Worm (Caenorhabditis elegans) whole organism, mixed stage, embryonic: ENCODE data around the gene bus-1.

ENCODE experiments used
- M03D4.4 ChIP-seq: sonication (generic microtip); optimal IDR thresholded peaks from 2 replicates; lab custom pipeline; 2017; ENCODE audit warnings: mild to moderate bottlenecking, missing genetic modification characterization, missing compliant biosample characterization
- bed-3 ChIP-seq: fragments of 200-800 bp; sonication (Bioruptor generic); optimal IDR thresholded peaks from 3 replicates; lab custom pipeline; 2018; ENCODE audit warnings: mild to moderate bottlenecking, missing genetic modification characterization, moderate library complexity, missing compliant biosample characterization
- blmp-1 ChIP-seq: fragments of 150-350 bp; optimal IDR thresholded peaks from 2 replicates; lab custom pipeline; 2014; ENCODE audit warnings: missing biosample characterization, missing genetic modification characterization
- ceh-43 ChIP-seq: fragments of 200-800 bp; sonication (Bioruptor generic); optimal IDR thresholded peaks from 2 replicates; lab custom pipeline; 2018; ENCODE audit warnings: mild to moderate bottlenecking, missing genetic modification characterization, moderate library complexity, missing compliant biosample characterization
- ceh-83 ChIP-seq: fragments of 200-800 bp; sonication (Bioruptor generic); optimal IDR thresholded peaks from 2 replicates; lab custom pipeline; 2018; ENCODE audit warnings: mild to moderate bottlenecking, missing genetic modification characterization, missing compliant biosample characterization
- cnd-1 ChIP-seq: fragments of 200-800 bp; sonication (Bioruptor generic); optimal IDR thresholded peaks from 2 replicates; lab custom pipeline; 2018; ENCODE audit warnings: mild to moderate bottlenecking, missing genetic modification characterization, missing compliant biosample characterization
- drap-1 ChIP-seq: fragments of 200-800 bp; sonication (Bioruptor generic); optimal IDR thresholded peaks from 3 replicates; lab custom pipeline; 2018; ENCODE audit warnings: mild to moderate bottlenecking, missing genetic modification characterization, missing compliant biosample characterization
- elt-1 ChIP-seq: sonication (generic microtip); optimal IDR thresholded peaks from 2 replicates; lab custom pipeline; 2017; ENCODE audit warnings: missing genetic modification characterization, mild to moderate bottlenecking, missing compliant biosample characterization, antibody characterized with exemption, moderate library complexity, borderline replicate concordance; ENCODE audit not compliant: insufficient read depth
- elt-3 ChIP-seq: fragments of 150-350 bp; optimal IDR thresholded peaks from 2 replicates; lab custom pipeline; 2014; ENCODE audit warnings: missing biosample characterization, missing genetic modification characterization
- flh-1 ChIP-seq: fragments of 200-800 bp; sonication (Bioruptor generic); optimal IDR thresholded peaks from 2 replicates; lab custom pipeline; 2018; ENCODE audit warnings: mild to moderate bottlenecking, missing genetic modification characterization, moderate library complexity, missing compliant biosample characterization
- ham-2 ChIP-seq: fragments of 200-800 bp; sonication (Bioruptor generic); optimal IDR thresholded peaks from 2 replicates; lab custom pipeline; 2018; ENCODE audit warnings: mild to moderate bottlenecking, missing genetic modification characterization, missing compliant biosample characterization
- hlh-1 ChIP-seq: fragments of 150-350 bp; optimal IDR thresholded peaks from 2 replicates; lab custom pipeline; 2014; ENCODE audit warnings: missing biosample characterization, missing genetic modification reagents, missing genetic modification characterization
- lin-13 ChIP-seq: fragments of 150-350 bp; optimal IDR thresholded peaks from 2 replicates; lab custom pipeline; 2014; ENCODE audit warnings: missing biosample characterization, missing genetic modification characterization
- lin-32 ChIP-seq: fragments of 200-800 bp; sonication (Bioruptor generic); optimal IDR thresholded peaks from 2 replicates; lab custom pipeline; 2018; ENCODE audit warnings: mild to moderate bottlenecking, missing genetic modification characterization, missing compliant biosample characterization
- lsy-2 ChIP-seq: fragments of 150-350 bp; optimal IDR thresholded peaks from 2 replicates; lab custom pipeline; 2014; ENCODE audit warnings: missing biosample characterization, missing genetic modification characterization
- mab-5 ChIP-seq: fragments of 150-350 bp; optimal IDR thresholded peaks from 2 replicates; lab custom pipeline; 2014; ENCODE audit warnings: missing biosample characterization, missing genetic modification characterization
- mep-1 ChIP-seq: fragments of 150-350 bp; optimal IDR thresholded peaks from 2 replicates; lab custom pipeline; 2017; ENCODE audit warnings: missing biosample characterization, missing genetic modification reagents, missing genetic modification characterization, inconsistent platforms
- mls-2 ChIP-seq: sonication (generic microtip); optimal IDR thresholded peaks from 2 replicates; lab custom pipeline; 2016; ENCODE audit warnings: mild to moderate bottlenecking, missing genetic modification characterization, moderate library complexity, missing compliant biosample characterization
- nhr-12 ChIP-seq: fragments of 150-350 bp; optimal IDR thresholded peaks from 2 replicates; lab custom pipeline; 2014; ENCODE audit warnings: missing biosample characterization, missing genetic modification characterization
- nhr-2 ChIP-seq: fragments of 150-350 bp; optimal IDR thresholded peaks from 2 replicates; lab custom pipeline; 2014; ENCODE audit warnings: missing biosample characterization, missing genetic modification characterization
- nhr-237 ChIP-seq: fragments of 150-350 bp; optimal IDR thresholded peaks from 2 replicates; lab custom pipeline; 2014; ENCODE audit warnings: missing biosample characterization, missing genetic modification characterization
- nhr-28 ChIP-seq: fragments of 150-350 bp; optimal IDR thresholded peaks from 2 replicates; lab custom pipeline; 2014; ENCODE audit warnings: missing biosample characterization, missing genetic modification characterization
- pha-4 ChIP-seq: fragments of 150-350 bp; optimal IDR thresholded peaks from 2 replicates; lab custom pipeline; 2018; ENCODE audit warnings: missing biosample characterization, missing genetic modification reagents, missing genetic modification characterization
- snpc-4 ChIP-seq: fragments of 150-350 bp; optimal IDR thresholded peaks from 2 replicates; lab custom pipeline; 2014; ENCODE audit warnings: missing biosample characterization, missing genetic modification characterization
- sptf-1 ChIP-seq: sonication (generic microtip); optimal IDR thresholded peaks from 2 replicates; lab custom pipeline; 2017; ENCODE audit warnings: mild to moderate bottlenecking, missing genetic modification characterization, moderate library complexity, missing compliant biosample characterization
- tbx-8 ChIP-seq: fragments of 200-800 bp; sonication (Bioruptor generic); optimal IDR thresholded peaks from 2 replicates; lab custom pipeline; 2018; ENCODE audit warnings: mild to moderate bottlenecking, missing genetic modification characterization, moderate library complexity, missing compliant biosample characterization
- unc-120 ChIP-seq: sonication (generic microtip); optimal IDR thresholded peaks from 2 replicates; lab custom pipeline; 2017; ENCODE audit warnings: missing genetic modification characterization, missing compliant biosample characterization; ENCODE audit not compliant: poor library complexity, severe bottlenecking
- unc-39 ChIP-seq: fragments of 150-350 bp; optimal IDR thresholded peaks from 2 replicates; lab custom pipeline; 2014; ENCODE audit warnings: missing biosample characterization, missing genetic modification characterization
- unc-62 ChIP-seq: fragments of 150-350 bp; optimal IDR thresholded peaks from 2 replicates; lab custom pipeline; 2014; ENCODE audit warnings: missing biosample characterization, missing genetic modification reagents, missing genetic modification characterization
- ztf-11 ChIP-seq: fragments of 150-350 bp; optimal IDR thresholded peaks from 2 replicates; lab custom pipeline; 2014; ENCODE audit warnings: missing biosample characterization, missing genetic modification characterization

The bus-1 gene

DNA sequence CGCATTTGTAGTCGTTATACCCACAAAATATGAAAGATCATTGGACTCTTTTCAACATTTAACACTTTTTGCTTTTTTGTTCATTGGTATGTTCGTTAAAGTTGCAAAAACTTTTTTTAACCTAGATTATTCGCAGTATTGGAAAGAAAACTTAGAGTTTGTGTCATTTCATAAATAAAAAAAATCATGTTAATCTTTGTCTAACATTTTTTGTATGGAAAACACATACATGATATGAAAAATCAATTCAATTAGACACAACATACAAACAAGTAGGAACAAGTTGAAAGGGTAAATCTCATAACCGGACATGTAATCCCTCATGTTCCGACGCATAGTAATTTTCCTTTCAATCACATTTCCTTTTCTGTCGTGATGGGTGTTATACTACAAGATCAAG, 23.4 kb downstream of the bus-1 start, which contains the start of gene F59E11.2:
TSS of gene F59E11.2 (plus strand) at position 301 of the 400 bp plus-strand sequence.
- no peak for TF ChIP-seq snpc-4 (tag; lab: Kevin White, UChicago)
- TF ChIP-seq unc-120 (tag; lab: Kevin White, UChicago): no peak
- TF ChIP-seq elt-1: no peak
- no peak for TF ChIP-seq lsy-2 (tag; lab: Kevin White, UChicago)
- no peak for TF ChIP-seq drap-1
- TF ChIP-seq mab-5 (tag; lab: Kevin White, UChicago): no peak
- TF ChIP-seq bed-3: no peak
- TF ChIP-seq nhr-2: no peak
- TF ChIP-seq ham-2 (GFP tag; lab: Kevin White, UChicago): no peak
- no peak for TF ChIP-seq nhr-28
- no peak for TF ChIP-seq unc-62 (GFP tag; lab: Kevin White, UChicago)
- no peak for TF ChIP-seq flh-1 (GFP tag; lab: Kevin White, UChicago)
- TF ChIP-seq mls-2 (tag; lab: Kevin White, UChicago): no peak
- no peak for TF ChIP-seq ceh-83
- TF ChIP-seq pha-4 (tag; lab: Kevin White, UChicago): no peak
- TF ChIP-seq ceh-43 (GFP tag; lab: Kevin White, UChicago): no peak
- TF ChIP-seq cnd-1: no peak

DNA sequence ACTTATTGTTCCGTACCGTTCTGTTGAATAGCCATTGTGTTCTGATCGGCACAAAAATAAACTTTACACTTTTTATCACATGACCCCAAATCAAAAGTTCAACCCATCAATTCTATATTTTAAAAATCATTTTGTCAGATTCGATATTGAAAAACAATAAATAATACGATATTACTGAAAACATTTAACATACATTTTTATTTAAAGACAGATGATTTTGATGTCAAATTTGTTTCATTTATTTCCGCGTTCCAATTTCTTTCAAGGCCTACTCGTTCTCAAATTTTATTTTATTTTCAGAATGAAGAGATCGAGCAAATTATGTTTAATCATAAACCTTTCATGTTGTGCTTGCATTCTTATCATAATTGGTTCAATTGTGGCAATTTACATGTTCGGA, 29.8 kb downstream of the bus-1 start, which contains the start of gene F59E11.5:
TSS of gene F59E11.5 (plus strand) at position 301 of the 400 bp plus-strand sequence.
- TF ChIP-seq unc-62 (GFP tag; lab: Kevin White, UChicago) (no peak), ceh-83 (no peak), tbx-8 (no peak), nhr-28 (no peak), nhr-237 (tag; lab: Kevin White, UChicago) (no peak), ztf-11 (tag; lab: Kevin White, UChicago) (no peak), unc-39 (tag; lab: Kevin White, UChicago) (no peak), nhr-12 (no peak)

DNA sequence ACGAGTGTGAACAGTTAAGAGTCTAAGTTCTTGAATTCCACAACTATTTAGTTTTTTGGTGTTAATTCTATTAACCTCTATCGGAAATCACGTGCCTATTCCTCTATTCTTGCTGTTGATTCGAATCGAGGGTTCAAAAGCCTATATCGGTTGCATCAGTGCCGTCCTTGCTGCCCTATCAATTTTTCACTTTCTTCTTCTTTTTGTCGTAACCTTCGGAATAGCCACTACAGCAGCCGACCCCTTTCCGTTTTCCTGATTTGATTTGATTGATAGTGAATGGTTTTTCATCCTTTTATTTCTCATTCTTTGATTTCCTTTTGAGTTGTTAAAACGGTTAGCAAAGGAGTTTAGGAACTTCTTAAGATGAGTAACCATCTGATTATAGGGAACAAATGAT, 30.3 kb downstream of the bus-1 start:
- no peak for TF ChIP-seq lin-32 (GFP tag; lab: Kevin White, UChicago)
- no peak for TF ChIP-seq nhr-237 (tag; lab: Kevin White, UChicago)
- TF ChIP-seq lin-13 (tag; lab: Kevin White, UChicago): no peak
- no peak for TF ChIP-seq ceh-43 (GFP tag; lab: Kevin White, UChicago)
- TF ChIP-seq elt-3 (tag; lab: Kevin White, UChicago): no peak
- TF ChIP-seq elt-1: no peak
- no peak for TF ChIP-seq drap-1
- TF ChIP-seq snpc-4 (tag; lab: Kevin White, UChicago): no peak
- no peak for TF ChIP-seq blmp-1
- TF ChIP-seq unc-120 (tag; lab: Kevin White, UChicago): no peak
- no peak for TF ChIP-seq mep-1 (tag; lab: Kevin White, UChicago)
- no peak for TF ChIP-seq tbx-8
- no peak for TF ChIP-seq sptf-1 (tag; lab: Kevin White, UChicago)
- no peak for TF ChIP-seq bed-3
- no peak for TF ChIP-seq unc-39 (tag; lab: Kevin White, UChicago)
- TF ChIP-seq ztf-11 (tag; lab: Kevin White, UChicago): no peak
- TF ChIP-seq unc-62 (GFP tag; lab: Kevin White, UChicago): no peak
- TF ChIP-seq, all 35 proteins: peak for 0

DNA sequence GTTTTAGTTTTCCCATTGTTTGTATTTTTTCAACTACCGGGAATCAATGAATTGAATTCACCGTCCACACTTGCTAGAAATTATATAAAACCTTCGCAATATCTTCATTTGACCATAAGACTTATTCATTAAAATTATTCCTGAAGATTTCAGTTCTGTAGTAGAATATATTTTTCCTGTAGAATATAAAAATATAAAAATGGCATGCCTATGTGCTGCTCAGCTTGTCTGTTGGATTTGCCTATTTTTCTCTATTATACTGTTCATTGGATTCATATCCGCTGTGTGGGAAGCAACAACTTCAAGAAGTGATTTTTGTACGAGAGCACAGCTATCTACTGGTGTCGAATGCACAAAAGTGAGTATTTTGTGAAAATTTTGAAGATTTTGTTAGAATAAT, 32.9 kb downstream of the bus-1 start, which contains the start of gene F59E11.6:
TSS of gene F59E11.6 (plus strand) at position 111 of the 400 bp plus-strand sequence.
- TF ChIP-seq flh-1 (GFP tag; lab: Kevin White, UChicago): no peak
- TF ChIP-seq mep-1 (tag; lab: Kevin White, UChicago): no peak
- TF ChIP-seq unc-62 (GFP tag; lab: Kevin White, UChicago): no peak
- no peak for TF ChIP-seq hlh-1
- TF ChIP-seq sptf-1 (tag; lab: Kevin White, UChicago): no peak
- no peak for TF ChIP-seq pha-4 (tag; lab: Kevin White, UChicago)
- no peak for TF ChIP-seq elt-1
- no peak for TF ChIP-seq lsy-2 (tag; lab: Kevin White, UChicago)
- no peak for TF ChIP-seq lin-32 (GFP tag; lab: Kevin White, UChicago)
- TF ChIP-seq, all 35 proteins: peak for 0

DNA sequence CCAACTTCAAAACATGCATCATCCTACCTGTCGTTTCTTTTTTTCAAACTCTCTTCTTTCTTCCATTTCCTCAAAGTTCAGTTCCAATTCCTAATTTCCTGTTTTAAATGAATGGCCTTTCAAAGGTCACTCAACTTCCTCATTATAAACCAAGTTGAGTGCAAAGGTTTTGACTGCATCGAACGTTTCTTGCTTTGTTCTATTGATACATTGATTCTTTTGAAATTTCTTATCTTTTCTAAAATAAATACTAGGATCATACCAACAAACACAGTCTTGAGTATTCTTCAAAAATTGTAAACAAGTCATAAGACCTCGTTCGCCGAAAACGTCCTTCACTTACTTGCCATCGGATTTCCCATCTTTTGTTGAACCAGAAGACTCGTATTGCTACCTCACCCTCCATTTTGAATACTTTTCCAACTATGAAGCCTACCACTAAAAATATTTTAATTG, 34.4 kb downstream of the bus-1 start, which contains the start of gene F59E11.7:
TSS of gene F59E11.7 (plus strand) at position 51 of the 456 bp plus-strand sequence.
- TF ChIP-seq sptf-1 (tag; lab: Kevin White, UChicago) (no peak), unc-39 (tag; lab: Kevin White, UChicago) (no peak), ztf-11 (tag; lab: Kevin White, UChicago) (no peak), M03D4.4 (tag; lab: Kevin White, UChicago) (no peak)
